Fruit fly (Drosophila melanogaster) whole organism, pupa: ENCODE data around the gene Rbcn-3B.

Source experiments
- CG13204 ChIP-seq: fragments of 200-800 bp; sonication (Bioruptor generic); optimal IDR thresholded peaks from 2 replicates; lab custom pipeline; 2018; ENCODE audit warnings: missing biosample characterization, mild to moderate bottlenecking, missing genetic modification characterization, moderate library complexity
- CG14655 ChIP-seq: fragments of 200-800 bp; sonication (Bioruptor generic); optimal IDR thresholded peaks from 3 replicates; lab custom pipeline; 2017; ENCODE audit warnings: mild to moderate bottlenecking, missing biosample characterization, missing genetic modification reagents, missing genetic modification characterization
- CG15710 ChIP-seq: fragments of 200-800 bp; sonication (Bioruptor generic); optimal IDR thresholded peaks from 2 replicates; lab custom pipeline; 2018; ENCODE audit warnings: missing biosample characterization, mild to moderate bottlenecking, missing genetic modification characterization, moderate library complexity
- CG34367 ChIP-seq: fragments of 200-800 bp; sonication (Bioruptor generic); optimal IDR thresholded peaks from 2 replicates; lab custom pipeline; 2018; ENCODE audit warnings: missing biosample characterization, mild to moderate bottlenecking, missing genetic modification characterization
- EcR ChIP-seq: fragments of 200-800 bp; sonication (Bioruptor generic); optimal IDR thresholded peaks from 3 replicates; lab custom pipeline; 2019; ENCODE audit warnings: missing biosample characterization, missing genetic modification characterization, mild to moderate bottlenecking, moderate library complexity, missing genetic modification reagents
- Pif1A ChIP-seq: fragments of 200-800 bp; sonication (Bioruptor generic); optimal IDR thresholded peaks from 3 replicates; lab custom pipeline; 2016; ENCODE audit warnings: missing biosample characterization, missing genetic modification characterization
- fd96Ca ChIP-seq: fragments of 200-800 bp; sonication (Bioruptor generic); IDR thresholded peaks from 3 replicates; pipeline ENCODE4 v1.3.6; 2022; ENCODE audit warnings: missing biosample characterization, missing genetic modification characterization

dm6 chrX:1965512-1965911, 56.8 kb downstream of the Rbcn-3B start:
- TF ChIP-seq fd96Ca (GFP tag; lab: Robert Waterston, UW) (no peak), EcR (no peak), CG14655 (GFP tag; lab: Kevin White, UChicago) (no peak), CG13204 (GFP tag; lab: Kevin White, UChicago) (no peak), Pif1A (GFP tag; lab: Kevin White, UChicago) (no peak), CG15710 (tag; lab: Kevin White, UChicago) (no peak), CG34367 (no peak)
